Fruit fly (Drosophila melanogaster) whole organism, wandering third instar larva: ENCODE results near the gene CG6244.

Source experiments
- Abd-B ChIP-seq: fragments of >200 bp; optimal IDR thresholded peaks from 2 replicates; lab custom pipeline; 2017; ENCODE audit warnings: missing biosample characterization, missing genetic modification characterization
- CG32264 ChIP-seq: fragments of 200-800 bp; sonication (Bioruptor generic); optimal IDR thresholded peaks from 2 replicates; lab custom pipeline; 2016; ENCODE audit warnings: missing biosample characterization, missing genetic modification characterization
- CG9705 ChIP-seq: fragments of 200-800 bp; sonication (Bioruptor generic); optimal IDR thresholded peaks from 2 replicates; lab custom pipeline; 2018; ENCODE audit warnings: missing biosample characterization, mild to moderate bottlenecking, missing genetic modification characterization
- CrebA ChIP-seq: fragments of 200-800 bp; sonication (Bioruptor generic); optimal IDR thresholded peaks from 2 replicates; lab custom pipeline; 2016; ENCODE audit warnings: missing biosample characterization, mild to moderate bottlenecking, missing genetic modification characterization, borderline replicate concordance
- Dfd ChIP-seq: fragments of >200 bp; optimal IDR thresholded peaks from 2 replicates; lab custom pipeline; 2017; ENCODE audit warnings: missing biosample characterization, missing genetic modification characterization
- Dif ChIP-seq: fragments of 200-275, 200-300 bp; sonication (Bioruptor generic); optimal IDR thresholded peaks from 2 replicates; lab custom pipeline; 2018; ENCODE audit warnings: missing biosample characterization, missing genetic modification characterization; ENCODE audit not compliant: partially characterized antibody
- GATAd ChIP-seq: sonication (Bioruptor generic); optimal IDR thresholded peaks from 2 replicates; lab custom pipeline; 2016; ENCODE audit warnings: missing biosample characterization, missing genetic modification characterization
- HLH106 ChIP-seq: fragments of 200-800 bp; optimal IDR thresholded peaks from 3 replicates; lab custom pipeline; 2019; ENCODE audit warnings: missing biosample characterization, mild to moderate bottlenecking, missing genetic modification characterization, moderate library complexity
- Hnf4 ChIP-seq: fragments of 200-800 bp; sonication (Bioruptor generic); optimal IDR thresholded peaks from 2 replicates; lab custom pipeline; 2016; ENCODE audit warnings: missing biosample characterization, mild to moderate bottlenecking, missing genetic modification characterization
- Hr78 ChIP-seq: fragments of >200 bp; optimal IDR thresholded peaks from 2 replicates; lab custom pipeline; 2017; ENCODE audit warnings: missing biosample characterization, missing genetic modification characterization
- Hr83 ChIP-seq: fragments of 200-300 bp; sonication (Bioruptor generic); optimal IDR thresholded peaks from 2 replicates; lab custom pipeline; 2016; ENCODE audit warnings: missing biosample characterization, mild to moderate bottlenecking, missing genetic modification characterization, moderate library complexity; ENCODE audit not compliant: poor library complexity, severe bottlenecking
- Jra ChIP-seq: sonication (Bioruptor generic); optimal IDR thresholded peaks from 2 replicates; lab custom pipeline; 2016; ENCODE audit warnings: missing biosample characterization, missing genetic modification characterization
- Mio ChIP-seq: sonication (Bioruptor generic); optimal IDR thresholded peaks from 2 replicates; lab custom pipeline; 2016; ENCODE audit warnings: missing biosample characterization, missing genetic modification characterization
- Myc ChIP-seq: fragments of >200 bp; optimal IDR thresholded peaks from 2 replicates; lab custom pipeline; 2017
- N ChIP-seq: fragments of >200 bp; optimal IDR thresholded peaks from 2 replicates; lab custom pipeline; 2018; ENCODE audit warnings: missing biosample characterization, missing external identifiers, missing genetic modification characterization
- OdsH ChIP-seq: fragments of 200-800 bp; sonication (Bioruptor generic); optimal IDR thresholded peaks from 2 replicates; lab custom pipeline; 2016; ENCODE audit warnings: missing biosample characterization, mild to moderate bottlenecking, missing genetic modification characterization
- Rel ChIP-seq, 2 experiments: fragments of 200-800 bp; sonication (Bioruptor generic) in 1 of 2; optimal IDR thresholded peaks; 2 replicates in 1 of 2; 3 replicates in 1 of 2; lab custom pipeline; 2016 to 2019; ENCODE audit warnings: mild to moderate bottlenecking in 2 of 2, missing biosample characterization in 2 of 2, missing genetic modification characterization in 2 of 2, moderate library complexity in 1 of 2
- Sp1 ChIP-seq: fragments of 200-800 bp; sonication (Bioruptor generic); optimal IDR thresholded peaks from 3 replicates; lab custom pipeline; 2019; ENCODE audit warnings: missing biosample characterization, mild to moderate bottlenecking, missing genetic modification characterization, moderate library complexity
- Vsx2 ChIP-seq: fragments of 200-300, 225-300 bp; sonication (Bioruptor generic); optimal IDR thresholded peaks from 2 replicates; lab custom pipeline; 2018; ENCODE audit warnings: missing biosample characterization, missing genetic modification characterization; ENCODE audit not compliant: partially characterized antibody
- br ChIP-seq: fragments of 200-800 bp; sonication (Bioruptor generic); optimal IDR thresholded peaks from 2 replicates; lab custom pipeline; 2016; ENCODE audit warnings: missing biosample characterization, missing genetic modification characterization
- brk ChIP-seq: fragments of 200-800 bp; sonication (Bioruptor generic); optimal IDR thresholded peaks from 2 replicates; lab custom pipeline; 2016; ENCODE audit warnings: missing biosample characterization, mild to moderate bottlenecking, missing genetic modification characterization
- dl ChIP-seq, 2 experiments: fragments of 175-275, 200-275 bp in 1 of 2; fragments of 200-275 bp in 1 of 2; sonication (Bioruptor generic); optimal IDR thresholded peaks; lab custom pipeline; 2018; ENCODE audit warnings: mild to moderate bottlenecking in 2 of 2, missing biosample characterization in 2 of 2, missing genetic modification characterization in 2 of 2, moderate library complexity in 2 of 2; ENCODE audit not compliant: partially characterized antibody in 2 of 2, insufficient read depth in 1 of 2
- dmrt93B ChIP-seq: fragments of 200-800 bp; sonication (Bioruptor generic); optimal IDR thresholded peaks from 2 replicates; lab custom pipeline; 2018; ENCODE audit warnings: missing biosample characterization, mild to moderate bottlenecking, missing genetic modification characterization
- dsf ChIP-seq: sonication (Bioruptor generic); optimal IDR thresholded peaks from 2 replicates; lab custom pipeline; 2016; ENCODE audit warnings: missing biosample characterization, missing genetic modification characterization, borderline replicate concordance
- ey ChIP-seq: fragments of 200-800 bp; sonication (Bioruptor generic); optimal IDR thresholded peaks from 2 replicates; lab custom pipeline; 2016; ENCODE audit warnings: missing biosample characterization, missing genetic modification characterization
- foxo ChIP-seq, 2 experiments: fragments of 200-800 bp; sonication (Bioruptor generic); optimal IDR thresholded peaks; 2 replicates in 1 of 2; 3 replicates in 1 of 2; lab custom pipeline; 2016 to 2017; ENCODE audit warnings: missing biosample characterization in 2 of 2, missing genetic modification characterization in 2 of 2
- fru ChIP-seq: fragments of 200-800 bp; sonication (Bioruptor generic); optimal IDR thresholded peaks from 3 replicates; lab custom pipeline; 2016; ENCODE audit warnings: missing biosample characterization, mild to moderate bottlenecking, missing genetic modification characterization
- h ChIP-seq: fragments of 200-800 bp; sonication (Bioruptor generic); optimal IDR thresholded peaks from 3 replicates; lab custom pipeline; 2016; ENCODE audit warnings: missing biosample characterization, mild to moderate bottlenecking, missing genetic modification characterization
- jim ChIP-seq: fragments of 175-275, 200-325 bp; sonication (Bioruptor generic); optimal IDR thresholded peaks from 2 replicates; lab custom pipeline; 2016; ENCODE audit warnings: missing biosample characterization, mild to moderate bottlenecking, missing genetic modification characterization
- lola ChIP-seq: fragments of >200 bp; optimal IDR thresholded peaks from 2 replicates; lab custom pipeline; 2017; ENCODE audit warnings: missing biosample characterization, missing genetic modification characterization
- pan ChIP-seq: fragments of >200 bp; optimal IDR thresholded peaks from 2 replicates; lab custom pipeline; 2017
- psq ChIP-seq: fragments of 200-800 bp; sonication (Bioruptor generic); optimal IDR thresholded peaks from 3 replicates; lab custom pipeline; 2017; ENCODE audit warnings: missing biosample characterization, mild to moderate bottlenecking, missing genetic modification characterization, moderate library complexity
- rgr ChIP-seq: fragments of 200-800 bp; sonication (Bioruptor generic); optimal IDR thresholded peaks from 3 replicates; lab custom pipeline; 2016; ENCODE audit warnings: missing biosample characterization, mild to moderate bottlenecking, missing genetic modification characterization
- sage ChIP-seq: fragments of 200-800 bp; sonication (Bioruptor generic); optimal IDR thresholded peaks from 2 replicates; lab custom pipeline; 2016; ENCODE audit warnings: missing biosample characterization, mild to moderate bottlenecking, missing genetic modification characterization
- sv ChIP-seq: fragments of 200-800 bp; sonication (Bioruptor generic); optimal IDR thresholded peaks from 3 replicates; lab custom pipeline; 2016; ENCODE audit warnings: missing biosample characterization, missing genetic modification characterization
- tai ChIP-seq: sonication (Bioruptor generic); optimal IDR thresholded peaks from 2 replicates; lab custom pipeline; 2016; ENCODE audit warnings: missing biosample characterization, missing genetic modification characterization
- usp ChIP-seq: fragments of >200 bp; optimal IDR thresholded peaks from 2 replicates; lab custom pipeline; 2017; ENCODE audit warnings: missing biosample characterization, missing genetic modification characterization
- woc ChIP-seq: sonication (Bioruptor generic); optimal IDR thresholded peaks from 2 replicates; lab custom pipeline; 2016; ENCODE audit warnings: missing biosample characterization, mild to moderate bottlenecking, missing genetic modification characterization

The CG6244 gene

DNA sequence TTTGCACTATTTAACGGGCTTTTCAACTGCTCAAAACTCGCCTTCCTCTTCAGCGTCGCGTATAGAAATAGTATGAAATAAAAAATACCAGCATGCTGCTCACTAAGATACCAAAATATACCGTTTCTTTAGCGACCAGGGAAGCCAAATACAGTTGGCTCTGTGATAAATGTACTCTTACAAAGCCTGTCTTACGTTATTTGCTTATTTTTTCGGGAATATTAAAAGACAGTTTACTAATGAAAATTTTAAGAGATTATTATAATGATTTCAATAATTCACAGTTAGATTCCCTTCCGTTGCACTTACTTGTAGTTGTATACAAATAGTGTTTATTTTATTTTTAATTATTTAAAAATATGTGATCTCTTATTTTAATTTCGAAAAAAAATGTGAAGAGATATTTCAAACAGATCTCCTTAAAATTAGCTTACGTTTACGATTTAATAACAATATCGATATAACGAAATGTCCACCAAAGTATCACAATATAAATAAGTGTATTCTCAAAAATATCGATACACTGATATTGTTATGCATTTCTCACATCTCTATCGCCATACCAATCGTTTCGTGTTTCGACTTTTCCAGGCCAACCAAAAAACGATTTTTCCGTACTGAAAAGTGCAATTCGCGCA, 18.3 kb downstream of the CG6244 start, which contains the start of the genes DCP2 and dbo:
DCP2 (minus strand) TSS at position 77 of the 638 bp plus-strand sequence.
dbo (plus strand) TSS at position 542 of the 638 bp plus-strand sequence.
- TF ChIP-seq sv (GFP tag; lab: Kevin White, UChicago) (no peak), Hr78 (GFP tag; lab: Kevin White, UChicago) (no peak), Mio (GFP tag; lab: Kevin White, UChicago) (no peak), Hr83 (GFP tag; lab: Kevin White, UChicago) (peak; percentile 59), tai (GFP tag; lab: Kevin White, UChicago) (no peak), jim (no peak), usp (no peak), h (GFP tag; lab: Kevin White, UChicago) (peak; percentile 48), CrebA (no peak), foxo (GFP tag; optimal IDR thresholded peaks at IDR 0.05; lab: Kevin White, UChicago) (peak in 1 of 2 experiments; percentile 72), CG9705 (GFP tag; lab: Kevin White, UChicago) (peak; percentile 49), ey (GFP tag; lab: Kevin White, UChicago) (peak; percentile 54), Myc (lab: Kevin White, UChicago) (peak; percentile 12), fru (GFP tag; lab: Kevin White, UChicago) (peak; percentile 43), woc (GFP tag; lab: Kevin White, UChicago) (peak; percentile 63), Dif (GFP tag; lab: Kevin White, UChicago) (no peak), sage (GFP tag; lab: Kevin White, UChicago) (no peak), Hnf4 (GFP tag; lab: Kevin White, UChicago) (peak; percentile 48), Sp1 (peak; percentile 38), Abd-B (no peak), lola (GFP tag; lab: Kevin White, UChicago) (no peak), HLH106 (tag; lab: Kevin White, UChicago) (peak; percentile 78), CG32264 (no peak), brk (GFP tag; lab: Kevin White, UChicago) (peak; percentile 74), rgr (GFP tag; lab: Kevin White, UChicago) (peak; percentile 42), OdsH (GFP tag; lab: Kevin White, UChicago) (peak; percentile 1), GATAd (GFP tag; lab: Kevin White, UChicago) (no peak)
- TF ChIP-seq, all 38 proteins: peak for 14

DNA sequence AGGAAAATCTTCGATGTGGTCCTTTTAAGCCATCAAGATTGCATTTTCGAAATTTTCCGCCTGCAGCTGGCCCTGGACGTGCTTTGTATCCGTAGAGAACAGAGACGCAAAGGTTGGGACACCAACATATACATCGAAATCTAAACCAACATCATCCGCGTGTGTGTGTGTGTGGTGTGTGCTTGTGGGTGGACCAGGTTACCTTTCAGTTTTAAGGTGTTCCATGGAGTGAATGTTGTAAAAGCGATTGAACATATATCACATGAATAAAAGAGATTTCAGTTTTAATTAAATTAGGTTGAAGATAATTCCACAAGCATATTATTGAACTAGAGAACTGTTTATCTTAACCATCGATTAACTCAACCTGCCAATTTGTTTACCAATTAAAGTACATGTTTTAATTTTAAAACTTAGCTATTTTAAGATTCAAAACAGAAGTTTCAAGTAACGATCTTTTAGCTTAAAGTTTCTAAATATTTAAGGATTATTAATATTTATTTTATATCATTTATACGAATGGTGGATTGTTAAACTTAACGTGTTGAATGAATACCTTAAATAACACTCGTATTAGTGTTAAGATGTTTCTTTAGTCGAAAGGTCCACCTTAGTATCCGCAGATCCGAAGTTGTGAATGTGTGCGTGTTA, 19.0 kb downstream of the CG6244 start:
- TF ChIP-seq HLH106 (tag; lab: Kevin White, UChicago) (peak; percentile 90), Dif (GFP tag; lab: Kevin White, UChicago) (no peak), Abd-B (no peak), dsf (GFP tag; lab: Kevin White, UChicago) (no peak), Myc (lab: Kevin White, UChicago) (no peak), fru (GFP tag; lab: Kevin White, UChicago) (peak; percentile 85), pan (lab: Kevin White, UChicago) (no peak), N (no peak), h (GFP tag; lab: Kevin White, UChicago) (peak; percentile 81), OdsH (GFP tag; lab: Kevin White, UChicago) (peak; percentile 88), sv (GFP tag; lab: Kevin White, UChicago) (peak; percentile 40), Hr83 (GFP tag; lab: Kevin White, UChicago) (no peak), Jra (GFP tag; lab: Kevin White, UChicago) (no peak), GATAd (GFP tag; lab: Kevin White, UChicago) (no peak), woc (GFP tag; lab: Kevin White, UChicago) (peak; percentile 38), usp (no peak), sage (GFP tag; lab: Kevin White, UChicago) (peak; percentile 29), psq (GFP tag; lab: Kevin White, UChicago) (peak; percentile 78), Sp1 (peak; percentile 94), br (peak; percentile 63), rgr (GFP tag; lab: Kevin White, UChicago) (peak; percentile 87), foxo (GFP tag; optimal IDR thresholded peaks at IDR 0.05; lab: Kevin White, UChicago) (peak in 1 of 2 experiments; percentile 90), dl (GFP tag; optimal IDR thresholded peaks at IDR 0.05; lab: Kevin White, UChicago; ENCODE audit: insufficient read depth in 1 of 2, partially characterized antibody in 2 of 2) (no peak), Hnf4 (GFP tag; lab: Kevin White, UChicago) (peak; percentile 61), brk (GFP tag; lab: Kevin White, UChicago) (peak; percentile 57), Dfd (GFP tag; lab: Kevin White, UChicago) (no peak), ey (GFP tag; lab: Kevin White, UChicago) (peak; percentile 76), Hr78 (GFP tag; lab: Kevin White, UChicago) (no peak), Vsx2 (GFP tag; lab: Kevin White, UChicago) (no peak), dmrt93B (GFP tag; lab: Kevin White, UChicago) (peak; percentile 82), tai (GFP tag; lab: Kevin White, UChicago) (peak; percentile 15), Rel (GFP tag; optimal IDR thresholded peaks at IDR 0.05; lab: Kevin White, UChicago) (no peak), Rel (tag; optimal IDR thresholded peaks at IDR 0.05; lab: Kevin White, UChicago) (peak; percentile 58), CG9705 (GFP tag; lab: Kevin White, UChicago) (peak; percentile 72), Mio (GFP tag; lab: Kevin White, UChicago) (no peak), lola (GFP tag; lab: Kevin White, UChicago) (peak; percentile 12), jim (no peak), CG32264 (no peak), CrebA (no peak)
